Worm (Caenorhabditis elegans) whole organism, L3 larva: ENCODE results near the gene ttm-2.

Experiments
- ZK546.5 ChIP-seq: sonication (generic microtip); optimal IDR thresholded peaks from 2 replicates; lab custom pipeline; 2017; ENCODE audit warnings: missing biosample characterization, missing genetic modification characterization
- aly-2 ChIP-seq: fragments of 150-350 bp; optimal IDR thresholded peaks from 2 replicates; lab custom pipeline; 2014; ENCODE audit warnings: missing biosample characterization, missing genetic modification characterization
- ama-1 ChIP-seq: fragments of 150-350 bp; optimal IDR thresholded peaks from 2 replicates; lab custom pipeline; 2018
- egl-27 ChIP-seq: sonication (generic microtip); optimal IDR thresholded peaks from 4 replicates; lab custom pipeline; 2017; ENCODE audit warnings: missing biosample characterization, missing genetic modification reagents, missing genetic modification characterization
- elt-3 ChIP-seq, 3 experiments: fragments of 150-350 bp in 1 of 3; sonication (generic microtip) in 2 of 3; optimal IDR thresholded peaks; 2 replicates in 2 of 3; 4 replicates in 1 of 3; lab custom pipeline; 2014 to 2017; ENCODE audit warnings: missing biosample characterization in 3 of 3, missing genetic modification characterization in 3 of 3
- fkh-2 ChIP-seq: fragments of 150-350 bp; optimal IDR thresholded peaks from 2 replicates; lab custom pipeline; 2014; ENCODE audit warnings: missing biosample characterization, missing genetic modification reagents, missing genetic modification characterization
- lin-15B ChIP-seq: fragments of 150-350 bp; optimal IDR thresholded peaks from 2 replicates; lab custom pipeline; 2014; ENCODE audit warnings: missing biosample characterization, missing genetic modification characterization
- lin-39 ChIP-seq: fragments of 150-350 bp; optimal IDR thresholded peaks from 2 replicates; lab custom pipeline; 2018; ENCODE audit warnings: missing biosample characterization, missing genetic modification reagents, missing genetic modification characterization
- nhr-11 ChIP-seq: fragments of 150-350 bp; optimal IDR thresholded peaks from 2 replicates; lab custom pipeline; 2014; ENCODE audit warnings: missing biosample characterization, missing genetic modification characterization
- nhr-237 ChIP-seq: fragments of 150-350 bp; optimal IDR thresholded peaks from 2 replicates; lab custom pipeline; 2014; ENCODE audit warnings: missing biosample characterization, missing genetic modification characterization
- nhr-28 ChIP-seq: fragments of 150-350 bp; optimal IDR thresholded peaks from 2 replicates; lab custom pipeline; 2014; ENCODE audit warnings: missing biosample characterization, missing genetic modification characterization
- pha-4 ChIP-seq: fragments of 150-350 bp; optimal IDR thresholded peaks from 2 replicates; lab custom pipeline; 2014; ENCODE audit warnings: missing biosample characterization, missing genetic modification reagents, missing genetic modification characterization
- ztf-11 ChIP-seq: fragments of 150-350 bp; optimal IDR thresholded peaks from 2 replicates; lab custom pipeline; 2014; ENCODE audit warnings: missing biosample characterization, missing genetic modification characterization

DNA sequence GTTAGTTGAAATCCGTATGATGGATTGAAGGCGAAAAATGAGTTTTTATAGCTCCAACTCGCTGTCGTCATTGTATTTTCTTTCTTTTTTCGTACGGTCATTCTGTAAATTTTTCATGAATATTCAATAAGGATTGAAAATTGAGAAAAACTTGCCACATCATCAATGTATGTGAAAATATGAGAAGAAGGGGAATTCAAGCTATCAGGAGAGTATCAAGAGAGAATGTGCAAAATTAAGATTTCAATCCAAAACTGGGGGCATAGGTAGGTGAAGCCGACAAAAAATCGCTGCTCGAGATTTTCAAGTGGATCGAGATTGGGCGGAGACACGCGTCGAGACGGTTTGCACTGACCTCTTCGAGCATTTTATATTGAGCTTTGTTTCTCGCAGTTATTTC lies 18.3 kb upstream of the ttm-2 start, which contains the start of gene nep-12:
- TF ChIP-seq lin-15B (tag; lab: Kevin White, UChicago) (no peak), pha-4 (tag; lab: Kevin White, UChicago) (no peak), elt-3 (tag; optimal IDR thresholded peaks at IDR 0.05; lab: Kevin White, UChicago) (no peak), aly-2 (tag; lab: Kevin White, UChicago) (no peak), lin-39 (tag; lab: Kevin White, UChicago) (no peak), nhr-11 (tag; lab: Kevin White, UChicago) (no peak), ZK546.5 (tag; lab: Kevin White, UChicago) (no peak), egl-27 (no peak), nhr-237 (tag; lab: Kevin White, UChicago) (no peak), ama-1 (lab: Kevin White, UChicago) (no peak), fkh-2 (no peak), nhr-28 (no peak), ztf-11 (tag; lab: Kevin White, UChicago) (no peak)
